Worm (Caenorhabditis elegans) whole organism, young adult: ENCODE results near the gene age-1.

Source experiments
- F57C9.4 ChIP-seq: sonication (generic microtip); optimal IDR thresholded peaks from 2 replicates; lab custom pipeline; 2017; ENCODE audit warnings: mild to moderate bottlenecking, missing genetic modification characterization, missing compliant biosample characterization
- athp-1 ChIP-seq: sonication (generic microtip); optimal IDR thresholded peaks from 2 replicates; lab custom pipeline; 2017; ENCODE audit warnings: mild to moderate bottlenecking, missing genetic modification characterization, missing compliant biosample characterization
- fkh-3 ChIP-seq: sonication (generic microtip); optimal IDR thresholded peaks from 2 replicates; lab custom pipeline; 2016; ENCODE audit warnings: mild to moderate bottlenecking, missing genetic modification characterization, missing compliant biosample characterization
- hsf-1 ChIP-seq: fragments of 200-800 bp; sonication (Bioruptor generic); IDR thresholded peaks from 2 replicates; pipeline ENCODE4 v1.3.6; 2022; ENCODE audit warnings: missing genetic modification reagents, missing genetic modification characterization, missing compliant biosample characterization
- lin-54 ChIP-seq: fragments of 200-800 bp; sonication (Bioruptor generic); optimal IDR thresholded peaks from 2 replicates; lab custom pipeline; 2018; ENCODE audit warnings: mild to moderate bottlenecking, missing genetic modification characterization, missing compliant biosample characterization
- rcor-1 ChIP-seq: fragments of 200-800 bp; sonication (Bioruptor generic); IDR thresholded peaks from 2 replicates; pipeline ENCODE4 v1.3.6; 2022; ENCODE audit warnings: missing genetic modification reagents, missing genetic modification characterization, missing compliant biosample characterization
- rec-8 ChIP-seq, 2 experiments: sonication (generic microtip); optimal IDR thresholded peaks; 2 replicates each; lab custom pipeline; 2016; ENCODE audit warnings: mild to moderate bottlenecking in 2 of 2, missing genetic modification characterization in 2 of 2, missing genetic modification reagents in 2 of 2, missing genotype in 2 of 2, missing biosample characterization in 1 of 2, missing compliant biosample characterization in 1 of 2, moderate library complexity in 1 of 2
- zfh-2 ChIP-seq: fragments of 200-800 bp; sonication (Bioruptor generic); conservative IDR thresholded peaks from 2 replicates; pipeline ENCODE4 v1.3.6; 2022; ENCODE audit warnings: missing genetic modification reagents, missing genetic modification characterization, missing compliant biosample characterization

DNA sequence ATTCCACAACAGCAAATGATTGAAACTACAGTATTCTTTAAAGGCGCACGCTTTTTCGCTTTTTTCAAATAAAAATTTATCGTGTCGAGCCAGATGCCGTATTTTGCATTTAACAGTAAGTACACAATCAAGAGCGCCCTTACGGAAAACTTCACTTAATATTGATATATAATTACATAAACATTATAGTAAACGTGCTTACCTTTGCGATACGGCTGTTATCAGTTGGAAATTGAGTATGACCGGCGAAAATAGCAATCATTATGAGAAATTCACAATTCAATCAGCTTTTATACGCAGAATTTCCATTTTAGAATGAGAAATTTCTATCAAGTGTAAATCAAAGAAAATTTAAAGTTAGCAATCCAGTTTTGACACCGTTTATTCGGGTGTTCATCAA lies 26.7 kb downstream of the age-1 start, which contains the start of gene B0334.20:
- TF ChIP-seq F57C9.4 (tag; lab: Kevin White, UChicago) (no peak), lin-54 (GFP tag; lab: Kevin White, UChicago) (no peak), rcor-1 (GFP tag; lab: Robert Waterston, UW) (no peak), rec-8 (tag; optimal IDR thresholded peaks at IDR 0.05; lab: Kevin White, UChicago) (no peak), zfh-2 (no peak), athp-1 (tag; lab: Kevin White, UChicago) (no peak), fkh-3 (tag; lab: Kevin White, UChicago) (no peak), hsf-1 (GFP tag; lab: Robert Waterston, UW) (no peak)
